Fruit fly (Drosophila melanogaster) whole organism, embryonic: ENCODE data around the gene CG11378.
A peak's percentile ranks its signal among the peaks of the same experiment; 100 is the strongest.

Source experiments
- Ada2b ChIP-seq: fragments of 200-800 bp; sonication (Bioruptor generic); IDR thresholded peaks from 2 replicates; pipeline ENCODE4 v1.3.6; 2022; ENCODE audit warnings: missing biosample characterization, missing genetic modification characterization
- Antp ChIP-seq: fragments of 200-800 bp; sonication (Bioruptor generic); optimal IDR thresholded peaks from 3 replicates; lab custom pipeline; 2016; ENCODE audit warnings: missing biosample characterization, missing genetic modification characterization
- B-H1 ChIP-seq: fragments of 200-800 bp; sonication (Bioruptor generic); IDR thresholded peaks from 3 replicates; pipeline ENCODE4 v1.3.6; 2022; ENCODE audit warnings: missing biosample characterization, missing genetic modification characterization
- CG14441 ChIP-seq: fragments of 200-800 bp; sonication (Bioruptor generic); IDR thresholded peaks from 2 replicates; pipeline ENCODE4 v1.3.6; 2022; ENCODE audit warnings: missing biosample characterization, missing genetic modification characterization
- CG15073 ChIP-seq: fragments of 200-800 bp; sonication (Bioruptor generic); optimal IDR thresholded peaks from 2 replicates; lab custom pipeline; 2016; ENCODE audit warnings: missing biosample characterization, missing genetic modification characterization
- CG17361 ChIP-seq: fragments of 200-800 bp; sonication (Bioruptor generic); IDR thresholded peaks from 3 replicates; pipeline ENCODE4 v1.3.6; 2022; ENCODE audit warnings: missing biosample characterization, missing genetic modification characterization
- CG1792 ChIP-seq: fragments of 200-800 bp; sonication (Bioruptor generic); optimal IDR thresholded peaks from 2 replicates; lab custom pipeline; 2016; ENCODE audit warnings: missing biosample characterization, missing genetic modification characterization
- CG2875 ChIP-seq: fragments of 200-800 bp; sonication (Bioruptor generic); optimal IDR thresholded peaks from 2 replicates; lab custom pipeline; 2017; ENCODE audit warnings: missing biosample characterization, mild to moderate bottlenecking, missing genetic modification characterization, missing genetic modification reagents
- CG6175 ChIP-seq: fragments of 200-800 bp; sonication (Bioruptor generic); IDR thresholded peaks from 3 replicates; pipeline ENCODE4 v1.3.6; 2022; ENCODE audit warnings: missing biosample characterization, missing genetic modification characterization
- CG6254 ChIP-seq: fragments of 200-800 bp; sonication (Bioruptor generic); optimal IDR thresholded peaks from 3 replicates; lab custom pipeline; 2017; ENCODE audit warnings: mild to moderate bottlenecking, missing biosample characterization, missing genetic modification reagents, missing genetic modification characterization
- CG6689 ChIP-seq: fragments of 200-800 bp; sonication (Bioruptor generic); IDR thresholded peaks from 2 replicates; pipeline ENCODE4 v1.3.6; 2022; ENCODE audit warnings: missing biosample characterization, missing genetic modification characterization
- CG8281 ChIP-seq: fragments of 200-800 bp; sonication (Bioruptor generic); optimal IDR thresholded peaks from 2 replicates; lab custom pipeline; 2018; ENCODE audit warnings: missing biosample characterization, mild to moderate bottlenecking, missing genetic modification characterization, moderate library complexity
- CG9932 ChIP-seq: fragments of 200-800 bp; sonication (Bioruptor generic); IDR thresholded peaks from 2 replicates; pipeline ENCODE4 v1.3.6; 2022; ENCODE audit warnings: missing biosample characterization, missing genetic modification characterization
- CkIIα-i1 ChIP-seq: fragments of 200-800 bp; sonication (Bioruptor generic); IDR thresholded peaks from 2 replicates; pipeline ENCODE4 v1.3.6; 2022; ENCODE audit warnings: missing biosample characterization, missing genetic modification characterization
- CrebB ChIP-seq: fragments of 200-800 bp; sonication (Bioruptor generic); optimal IDR thresholded peaks from 3 replicates; lab custom pipeline; 2018; ENCODE audit warnings: missing biosample characterization, mild to moderate bottlenecking, missing genetic modification characterization
- D19A ChIP-seq: fragments of 200-800 bp; optimal IDR thresholded peaks from 3 replicates; lab custom pipeline; 2019; ENCODE audit warnings: missing biosample characterization, mild to moderate bottlenecking, missing genetic modification characterization, moderate library complexity
- Dbx ChIP-seq: fragments of 200-800 bp; sonication (Bioruptor generic); IDR thresholded peaks from 3 replicates; pipeline ENCODE4 v1.3.6; 2022; ENCODE audit warnings: missing biosample characterization, missing genetic modification characterization
- Dref ChIP-seq: fragments of 200-800 bp; sonication (Bioruptor generic); IDR thresholded peaks from 2 replicates; pipeline ENCODE4 v1.3.6; 2022; ENCODE audit warnings: missing biosample characterization, missing genetic modification characterization
- E2f1 ChIP-seq: fragments of 200-800 bp; sonication (Bioruptor generic); IDR thresholded peaks from 2 replicates; pipeline ENCODE4 v1.3.6; 2022; ENCODE audit warnings: missing biosample characterization, missing genetic modification characterization
- Elba2 ChIP-seq: fragments of 200-800 bp; sonication (Bioruptor generic); optimal IDR thresholded peaks from 3 replicates; lab custom pipeline; 2016; ENCODE audit warnings: missing biosample characterization, missing genetic modification characterization
- Ets97D ChIP-seq: fragments of 200-800 bp; sonication (Bioruptor generic); optimal IDR thresholded peaks from 3 replicates; lab custom pipeline; 2016; ENCODE audit warnings: missing biosample characterization, missing genetic modification characterization
- GATAe ChIP-seq: fragments of 200-800 bp; sonication (Bioruptor generic); conservative IDR thresholded peaks from 2 replicates; pipeline ENCODE4 v1.3.6; 2022; ENCODE audit warnings: missing biosample characterization, missing genetic modification characterization
- H2.0 ChIP-seq: fragments of 200-800 bp; sonication (Bioruptor generic); IDR thresholded peaks from 2 replicates; pipeline ENCODE4 v1.3.6; 2022; ENCODE audit warnings: missing biosample characterization, missing genetic modification characterization
- HLH54F ChIP-seq: fragments of 200-800 bp; sonication (Bioruptor generic); optimal IDR thresholded peaks from 3 replicates; lab custom pipeline; 2016; ENCODE audit warnings: missing biosample characterization, missing genetic modification characterization
- Hey ChIP-seq: fragments of 200-800 bp; sonication (Bioruptor generic); optimal IDR thresholded peaks from 3 replicates; lab custom pipeline; 2018; ENCODE audit warnings: missing biosample characterization, mild to moderate bottlenecking, missing genetic modification characterization
- Lim3 ChIP-seq: fragments of 200-800 bp; sonication (Bioruptor generic); IDR thresholded peaks from 2 replicates; pipeline ENCODE4 v1.3.6; 2022; ENCODE audit warnings: missing biosample characterization, missing genetic modification characterization
- Med ChIP-seq: fragments of 200-800 bp; sonication (Bioruptor generic); peaks from one replicate; lab custom pipeline; 2016; ENCODE audit warnings: missing biosample characterization, missing genetic modification characterization, mild to moderate bottlenecking, inconsistent platforms, moderate library complexity
- Nf-YC ChIP-seq: fragments of 200-800 bp; optimal IDR thresholded peaks from 3 replicates; lab custom pipeline; 2019; ENCODE audit warnings: missing biosample characterization, mild to moderate bottlenecking, missing genetic modification characterization, moderate library complexity
- NfI ChIP-seq: fragments of 200-800 bp; sonication (Bioruptor generic); optimal IDR thresholded peaks from 3 replicates; lab custom pipeline; 2018; ENCODE audit warnings: missing biosample characterization, mild to moderate bottlenecking, missing genetic modification characterization, moderate library complexity
- Scr ChIP-seq: fragments of 200-800 bp; sonication (Bioruptor generic); IDR thresholded peaks from 2 replicates; pipeline ENCODE4 v1.3.6; 2022; ENCODE audit warnings: missing biosample characterization, missing genetic modification characterization; ENCODE audit not compliant: partially characterized antibody
- Six4 ChIP-seq: fragments of 200-800 bp; sonication (Bioruptor generic); optimal IDR thresholded peaks from 2 replicates; lab custom pipeline; 2016; ENCODE audit warnings: missing biosample characterization, missing genetic modification characterization
- Sox100B ChIP-seq: fragments of 200-800 bp; sonication (Bioruptor generic); optimal IDR thresholded peaks from 3 replicates; lab custom pipeline; 2018; ENCODE audit warnings: missing biosample characterization, mild to moderate bottlenecking, missing genetic modification characterization
- Sry-δ ChIP-seq: fragments of 200-800 bp; sonication (Bioruptor generic); optimal IDR thresholded peaks from 2 replicates; lab custom pipeline; 2016; ENCODE audit warnings: missing biosample characterization, missing genetic modification characterization
- Xrp1 ChIP-seq: fragments of 200-800 bp; sonication (Bioruptor generic); IDR thresholded peaks from 2 replicates; pipeline ENCODE4 v1.3.6; 2022; ENCODE audit warnings: missing biosample characterization, missing genetic modification characterization
- ac ChIP-seq: fragments of 200-800 bp; sonication (Bioruptor generic); optimal IDR thresholded peaks from 3 replicates; lab custom pipeline; 2017; ENCODE audit warnings: missing biosample characterization, mild to moderate bottlenecking, missing genetic modification characterization
- chn ChIP-seq: fragments of 200-800 bp; sonication (Bioruptor generic); optimal IDR thresholded peaks from 2 replicates; lab custom pipeline; 2016; ENCODE audit warnings: missing biosample characterization, missing genetic modification characterization
- corto ChIP-seq: fragments of 200-800 bp; sonication (Bioruptor generic); optimal IDR thresholded peaks from 2 replicates; lab custom pipeline; 2016; ENCODE audit warnings: missing biosample characterization, mild to moderate bottlenecking, missing genetic modification characterization, moderate library complexity
- esg ChIP-seq: fragments of 200-800 bp; sonication (Bioruptor generic); conservative IDR thresholded peaks from 2 replicates; pipeline ENCODE4 v1.3.6; 2022; ENCODE audit warnings: missing biosample characterization, missing genetic modification characterization
- eve ChIP-seq, 2 experiments: fragments of >200 bp; optimal IDR thresholded peaks; 2 replicates each; lab custom pipeline; 2017; ENCODE audit warnings: missing biosample characterization in 2 of 2, missing genetic modification characterization in 2 of 2
- fd64A ChIP-seq: fragments of 200-800 bp; sonication (Bioruptor generic); optimal IDR thresholded peaks from 3 replicates; lab custom pipeline; 2018; ENCODE audit warnings: missing biosample characterization, mild to moderate bottlenecking, missing genetic modification characterization
- ftz-f1 ChIP-seq: fragments of 200-800 bp; sonication (Bioruptor generic); optimal IDR thresholded peaks from 2 replicates; lab custom pipeline; 2016; ENCODE audit warnings: missing biosample characterization, missing genetic modification characterization
- gcm2 ChIP-seq: fragments of 200-800 bp; sonication (Bioruptor generic); optimal IDR thresholded peaks from 2 replicates; lab custom pipeline; 2016; ENCODE audit warnings: missing biosample characterization, missing genetic modification characterization
- gem ChIP-seq: fragments of 200-800 bp; sonication (Bioruptor generic); optimal IDR thresholded peaks from 2 replicates; lab custom pipeline; 2019; ENCODE audit warnings: missing biosample characterization, mild to moderate bottlenecking, missing genetic modification characterization, moderate library complexity
- gsb-n ChIP-seq: fragments of 200-800 bp; sonication (Bioruptor generic); optimal IDR thresholded peaks from 3 replicates; lab custom pipeline; 2018; ENCODE audit warnings: missing biosample characterization, mild to moderate bottlenecking, missing genetic modification characterization
- h ChIP-seq: fragments of >200 bp; optimal IDR thresholded peaks from 2 replicates; lab custom pipeline; 2017
- lbe ChIP-seq: fragments of 200-800 bp; sonication (Bioruptor generic); optimal IDR thresholded peaks from 2 replicates; lab custom pipeline; 2016; ENCODE audit warnings: missing biosample characterization, mild to moderate bottlenecking, missing genetic modification characterization
- mld ChIP-seq: fragments of 200-800 bp; sonication (Bioruptor generic); IDR thresholded peaks from 3 replicates; pipeline ENCODE4 v1.3.6; 2022; ENCODE audit warnings: missing biosample characterization, missing genetic modification characterization; ENCODE audit not compliant: partially characterized antibody
- nmo ChIP-seq: fragments of 200-800 bp; sonication (Bioruptor generic); optimal IDR thresholded peaks from 2 replicates; lab custom pipeline; 2018; ENCODE audit warnings: missing biosample characterization, mild to moderate bottlenecking, missing genetic modification characterization, moderate library complexity
- onecut ChIP-seq: fragments of 200-800 bp; sonication (Bioruptor generic); IDR thresholded peaks from 2 replicates; pipeline ENCODE4 v1.3.6; 2022; ENCODE audit warnings: missing biosample characterization, missing genetic modification characterization
- pfk ChIP-seq: fragments of 200-800 bp; sonication (Bioruptor generic); optimal IDR thresholded peaks from 2 replicates; lab custom pipeline; 2018; ENCODE audit warnings: missing biosample characterization, mild to moderate bottlenecking, missing genetic modification characterization, moderate library complexity
- schlank ChIP-seq: fragments of 200-800 bp; sonication (Bioruptor generic); optimal IDR thresholded peaks from 2 replicates; lab custom pipeline; 2018; ENCODE audit warnings: missing biosample characterization, mild to moderate bottlenecking, missing genetic modification characterization
- sisA ChIP-seq: fragments of 200-800 bp; sonication (Bioruptor generic); IDR thresholded peaks from 2 replicates; pipeline ENCODE4 v1.3.6; 2022; ENCODE audit warnings: missing biosample characterization, missing genetic modification characterization
- slou ChIP-seq: fragments of 200-800 bp; sonication (Bioruptor generic); optimal IDR thresholded peaks from 3 replicates; lab custom pipeline; 2016; ENCODE audit warnings: missing biosample characterization, missing genetic modification characterization
- zfh2 ChIP-seq: fragments of 200-800 bp; sonication (Bioruptor generic); optimal IDR thresholded peaks from 2 replicates; lab custom pipeline; 2016; ENCODE audit warnings: missing biosample characterization, missing genetic modification characterization

Gene CG11378

DNA sequence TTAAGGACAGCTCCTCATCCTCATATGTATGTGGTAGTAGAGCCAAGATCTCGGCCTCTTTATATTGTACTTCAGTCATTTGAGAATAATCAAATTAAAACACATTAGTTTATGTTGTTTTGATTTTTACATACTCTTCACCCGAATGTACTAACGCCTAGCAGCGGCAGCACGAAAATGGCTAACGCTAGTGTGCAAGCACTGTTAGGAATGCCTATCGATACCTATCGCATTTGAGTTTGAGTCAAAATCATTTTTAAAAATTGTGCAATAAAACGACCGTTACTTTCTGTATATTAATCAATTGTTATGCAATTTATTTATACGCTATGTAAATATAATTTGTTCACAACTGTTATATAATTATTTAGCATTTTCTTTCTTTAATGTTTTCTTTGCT is 44.4 kb downstream of the CG11378 start, which contains the start of gene CG11398 (continued):
- TF ChIP-seq Med = peak; percentile 71
- no peak for TF ChIP-seq gsb-n (tag; lab: Kevin White, UChicago)
- TF ChIP-seq HLH54F (GFP tag; lab: Kevin White, UChicago) = no peak
- TF ChIP-seq H2.0 (GFP tag; lab: Robert Waterston, UW) = no peak
- no peak for TF ChIP-seq CG6175 (GFP tag; lab: Robert Waterston, UW)
- TF ChIP-seq fd64A (GFP tag; lab: Kevin White, UChicago) = no peak
- no peak for TF ChIP-seq Xrp1 (GFP tag; lab: Robert Waterston, UW)
- no peak for TF ChIP-seq onecut
- no peak for TF ChIP-seq Dbx (GFP tag; lab: Robert Waterston, UW)
- TF ChIP-seq Scr (GFP tag; lab: Robert Waterston, UW) = peak; percentile 80
- TF ChIP-seq corto (GFP tag; lab: Kevin White, UChicago) = no peak
- TF ChIP-seq lbe (GFP tag; lab: Kevin White, UChicago) = no peak
- TF ChIP-seq ac (GFP tag; lab: Kevin White, UChicago) = no peak
- TF ChIP-seq Ada2b (GFP tag; lab: Robert Waterston, UW) = no peak
- no peak for TF ChIP-seq CkIIα-i1
- TF ChIP-seq mld (GFP tag; lab: Robert Waterston, UW) = 0 out of 3 replicates have a peak, but pooled peaks have one; percentile 33
- TF ChIP-seq Ets97D = peak; percentile 76
- no peak for TF ChIP-seq CG8281
- no peak for TF ChIP-seq gem (tag; lab: Kevin White, UChicago)
- no peak for TF ChIP-seq Sox100B
- TF ChIP-seq NfI (GFP tag; lab: Kevin White, UChicago) = no peak
- TF ChIP-seq pfk (GFP tag; lab: Kevin White, UChicago) = no peak
- TF ChIP-seq Elba2 = no peak
- TF ChIP-seq D19A (tag; lab: Kevin White, UChicago) = peak; percentile 5
- no peak for TF ChIP-seq Antp (GFP tag; lab: Kevin White, UChicago)
- TF ChIP-seq zfh2 = no peak
- no peak for TF ChIP-seq schlank (tag; lab: Kevin White, UChicago)
- TF ChIP-seq esg (GFP tag; lab: Robert Waterston, UW) = no peak
- no peak for TF ChIP-seq ftz-f1 (GFP tag; lab: Kevin White, UChicago)
- no peak for TF ChIP-seq CG6254 (GFP tag; lab: Kevin White, UChicago)
- no peak for TF ChIP-seq Hey (tag; lab: Kevin White, UChicago)
- TF ChIP-seq GATAe (GFP tag; lab: Robert Waterston, UW) = no peak
- no peak for TF ChIP-seq slou (GFP tag; lab: Kevin White, UChicago)
- no peak for TF ChIP-seq CG6689 (GFP tag; lab: Robert Waterston, UW)
- no peak for TF ChIP-seq gcm2
- no peak for TF ChIP-seq CG14441 (GFP tag; lab: Robert Waterston, UW)
- no peak for TF ChIP-seq E2f1 (GFP tag; lab: Robert Waterston, UW)
- TF ChIP-seq CG1792 (GFP tag; lab: Kevin White, UChicago) = no peak
- TF ChIP-seq Lim3 (GFP tag; lab: Robert Waterston, UW) = no peak
- no peak for TF ChIP-seq eve (GFP tag; optimal IDR thresholded peaks at IDR 0.05; lab: Kevin White, UChicago)
- no peak for TF ChIP-seq Nf-YC
- TF ChIP-seq CG2875 (GFP tag; lab: Kevin White, UChicago) = no peak
- TF ChIP-seq sisA (GFP tag; lab: Robert Waterston, UW) = no peak
- TF ChIP-seq Dref = peak; percentile 81
- TF ChIP-seq CrebB (tag; lab: Kevin White, UChicago) = no peak
- no peak for TF ChIP-seq B-H1
- TF ChIP-seq CG15073 = no peak
- TF ChIP-seq Six4 (GFP tag; lab: Kevin White, UChicago) = no peak
- TF ChIP-seq Sry-δ (GFP tag; lab: Kevin White, UChicago) = peak; percentile 82
- TF ChIP-seq CG9932 (GFP tag; lab: Robert Waterston, UW) = no peak
- TF ChIP-seq CG17361 (GFP tag; lab: Robert Waterston, UW) = no peak
- TF ChIP-seq nmo (GFP tag; lab: Kevin White, UChicago) = peak; percentile 22
- no peak for TF ChIP-seq h (lab: Kevin White, UChicago)
- TF ChIP-seq chn (GFP tag; lab: Kevin White, UChicago) = no peak
